Fruit fly (Drosophila melanogaster): ENCODE results near the gene Pvf2.

DNA sequence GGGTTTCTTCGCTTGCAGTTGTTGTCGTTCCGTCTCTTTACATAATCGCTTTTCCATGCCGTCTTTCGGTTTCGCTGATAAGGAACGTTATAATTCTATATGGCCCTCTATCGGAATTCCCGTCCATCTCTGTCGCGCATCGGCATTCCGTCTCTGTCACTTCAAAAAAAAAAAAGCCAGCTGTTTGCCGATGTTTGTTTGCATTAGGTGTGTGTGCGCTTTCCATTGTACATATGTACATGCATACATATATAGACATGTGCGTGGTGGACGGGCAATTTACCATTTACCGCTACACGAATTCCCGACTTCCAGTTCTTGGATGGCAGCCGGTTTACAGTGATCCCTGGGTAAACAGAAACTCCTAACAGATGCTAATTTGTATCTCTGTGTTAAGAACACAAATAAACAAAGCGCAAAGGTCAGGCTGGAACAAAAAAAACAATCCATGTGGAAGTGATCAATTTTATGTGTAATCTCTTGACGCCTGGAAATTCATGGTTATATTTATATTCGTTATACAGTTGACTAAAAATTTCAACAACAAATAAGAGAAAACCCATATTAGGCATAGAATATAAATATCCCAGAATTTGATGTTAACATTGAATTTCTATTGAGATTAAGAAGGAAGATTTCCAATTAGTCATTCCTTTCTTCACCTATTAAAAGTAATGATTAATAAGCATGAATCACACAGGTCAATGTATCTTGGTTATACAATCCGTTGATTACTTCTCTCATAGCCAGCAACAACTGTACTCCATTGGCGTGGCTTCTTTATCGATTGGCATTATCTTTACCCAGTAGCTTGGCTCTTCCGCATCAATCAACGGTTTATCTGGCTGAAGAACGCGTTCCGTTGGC is 41.2 kb downstream of the Pvf2 start:
- no peak for TF ChIP-seq usp (GFP tag; optimal IDR thresholded peaks at IDR 0.05)
- peak; percentile 3 for TF ChIP-seq psq (GFP tag; optimal IDR thresholded peaks at IDR 0.05)
- TF ChIP-seq Jra (GFP tag; optimal IDR thresholded peaks at IDR 0.05), result no peak
- TF ChIP-seq woc (GFP tag; optimal IDR thresholded peaks at IDR 0.05), result peak; percentile 4

All from whole organism, wandering third instar larva.